Worm (Caenorhabditis elegans) whole organism, L2 larva: ENCODE data around the gene sex-1.

Experiments
- C34F6.9 ChIP-seq: fragments of 150-350 bp; optimal IDR thresholded peaks from 2 replicates; lab custom pipeline; 2014; ENCODE audit warnings: missing biosample characterization, missing genetic modification characterization
- F13H6.1 ChIP-seq: sonication (generic microtip); optimal IDR thresholded peaks from 2 replicates; lab custom pipeline; 2016; ENCODE audit warnings: missing genetic modification characterization, missing compliant biosample characterization
- R02D3.7 ChIP-seq: fragments of 150-350 bp; optimal IDR thresholded peaks from 2 replicates; lab custom pipeline; 2014; ENCODE audit warnings: missing biosample characterization, missing genetic modification characterization
- Y55F3AM.14 ChIP-seq: fragments of 200-800 bp; sonication (Bioruptor generic); optimal IDR thresholded peaks from 2 replicates; lab custom pipeline; 2018; ENCODE audit warnings: mild to moderate bottlenecking, missing genetic modification characterization, missing compliant biosample characterization
- alr-1 ChIP-seq: fragments of 150-350 bp; optimal IDR thresholded peaks from 2 replicates; lab custom pipeline; 2014; ENCODE audit warnings: missing biosample characterization, missing genetic modification characterization
- blmp-1 ChIP-seq: sonication (generic microtip); optimal IDR thresholded peaks from 2 replicates; lab custom pipeline; 2017; ENCODE audit warnings: missing genetic modification characterization, mild to moderate bottlenecking, missing compliant biosample characterization, antibody characterized with exemption, moderate library complexity; ENCODE audit not compliant: insufficient read depth
- crh-2 ChIP-seq: sonication (generic microtip); optimal IDR thresholded peaks from 2 replicates; lab custom pipeline; 2017; ENCODE audit warnings: missing biosample characterization, missing genetic modification characterization
- egl-27 ChIP-seq: sonication (generic microtip); optimal IDR thresholded peaks from 3 replicates; lab custom pipeline; 2017; ENCODE audit warnings: missing biosample characterization, missing genetic modification reagents, missing genetic modification characterization
- elt-1 ChIP-seq: fragments of 150-350 bp; optimal IDR thresholded peaks from 2 replicates; lab custom pipeline; 2014; ENCODE audit warnings: missing biosample characterization, missing genetic modification characterization
- fos-1 ChIP-seq: fragments of 150-350 bp; optimal IDR thresholded peaks from 2 replicates; lab custom pipeline; 2014; ENCODE audit warnings: missing biosample characterization, missing genetic modification characterization
- gmeb-1 ChIP-seq: fragments of 150-350 bp; optimal IDR thresholded peaks from 2 replicates; lab custom pipeline; 2014; ENCODE audit warnings: missing biosample characterization, missing genetic modification characterization
- lin-11 ChIP-seq: fragments of 150-350 bp; sonication (generic microtip); optimal IDR thresholded peaks from 2 replicates; lab custom pipeline; 2014; ENCODE audit warnings: missing biosample characterization, missing genetic modification characterization, inconsistent platforms, mixed read lengths
- lin-39 ChIP-seq: fragments of 150-350 bp; optimal IDR thresholded peaks from 2 replicates; lab custom pipeline; 2014; ENCODE audit warnings: missing biosample characterization, missing genetic modification reagents, missing genetic modification characterization
- mbf-1 ChIP-seq: sonication (generic microtip); optimal IDR thresholded peaks from 2 replicates; lab custom pipeline; 2017; ENCODE audit warnings: missing biosample characterization, missing genetic modification characterization
- mdl-1 ChIP-seq, 2 experiments: fragments of 150-350 bp in 1 of 2; sonication (generic microtip) in 1 of 2; optimal IDR thresholded peaks; 2 replicates each; lab custom pipeline; 2017; ENCODE audit warnings: missing biosample characterization in 2 of 2, missing genetic modification characterization in 2 of 2
- nhr-10 ChIP-seq: sonication (generic microtip); optimal IDR thresholded peaks from 2 replicates; lab custom pipeline; 2017; ENCODE audit warnings: missing biosample characterization, missing genetic modification characterization
- nhr-129 ChIP-seq: fragments of 150-350 bp; optimal IDR thresholded peaks from 2 replicates; lab custom pipeline; 2014; ENCODE audit warnings: missing biosample characterization, missing genetic modification characterization
- nhr-21 ChIP-seq: fragments of 150-350 bp; optimal IDR thresholded peaks from 2 replicates; lab custom pipeline; 2014; ENCODE audit warnings: missing biosample characterization, missing genetic modification characterization
- nhr-23 ChIP-seq: fragments of 150-350 bp; optimal IDR thresholded peaks from 2 replicates; lab custom pipeline; 2014; ENCODE audit warnings: missing biosample characterization, missing genetic modification reagents, missing genetic modification characterization
- nhr-237 ChIP-seq: fragments of 150-350 bp; optimal IDR thresholded peaks from 2 replicates; lab custom pipeline; 2014; ENCODE audit warnings: missing biosample characterization, missing genetic modification characterization
- nhr-25 ChIP-seq: fragments of 150-350 bp; sonication (generic microtip); optimal IDR thresholded peaks from 3 replicates; lab custom pipeline; 2014; ENCODE audit warnings: missing biosample characterization, missing genetic modification characterization
- nhr-6 ChIP-seq: fragments of 150-350 bp; optimal IDR thresholded peaks from 2 replicates; lab custom pipeline; 2014; ENCODE audit warnings: missing biosample characterization, missing genetic modification characterization
- nhr-77 ChIP-seq: fragments of 150-350 bp; optimal IDR thresholded peaks from 2 replicates; lab custom pipeline; 2014; ENCODE audit warnings: missing biosample characterization, missing genetic modification characterization
- peb-1 ChIP-seq: fragments of 150-350 bp; optimal IDR thresholded peaks from 2 replicates; lab custom pipeline; 2014; ENCODE audit warnings: missing biosample characterization, missing genetic modification characterization
- skn-1 ChIP-seq: sonication (generic microtip); optimal IDR thresholded peaks from 2 replicates; lab custom pipeline; 2017; ENCODE audit warnings: missing biosample characterization, missing genetic modification characterization
- sma-3 ChIP-seq: sonication (generic microtip); optimal IDR thresholded peaks from 2 replicates; lab custom pipeline; 2016; ENCODE audit warnings: missing genetic modification reagents, missing genetic modification characterization, missing compliant biosample characterization
- sma-9 ChIP-seq, 2 experiments: fragments of 150-350 bp in 1 of 2; sonication (generic microtip) in 1 of 2; optimal IDR thresholded peaks; 2 replicates each; lab custom pipeline; 2014 to 2016; ENCODE audit warnings: missing genetic modification characterization in 2 of 2, mild to moderate bottlenecking in 1 of 2, missing biosample characterization in 1 of 2, missing compliant biosample characterization in 1 of 2, missing genetic modification reagents in 1 of 2, moderate library complexity in 1 of 2
- unc-55 ChIP-seq: fragments of 150-350 bp; sonication (generic microtip); optimal IDR thresholded peaks from 3 replicates; lab custom pipeline; 2014; ENCODE audit warnings: missing biosample characterization, missing genetic modification reagents, missing genetic modification characterization
- unc-62 ChIP-seq: fragments of 150-350 bp; optimal IDR thresholded peaks from 2 replicates; lab custom pipeline; 2014; ENCODE audit warnings: missing biosample characterization, missing genetic modification reagents, missing genetic modification characterization
- ztf-11 ChIP-seq: sonication (generic microtip); optimal IDR thresholded peaks from 2 replicates; lab custom pipeline; 2017; ENCODE audit warnings: missing biosample characterization, missing genetic modification characterization
- ztf-4 ChIP-seq: fragments of 150-350 bp; optimal IDR thresholded peaks from 2 replicates; lab custom pipeline; 2014; ENCODE audit warnings: missing biosample characterization, missing genetic modification characterization

sex-1 gene

ce11 chrX:10218779-10219178 is 13.6 kb upstream of the sex-1 start, which contains the start of gene F44A6.5 (continued):
- TF ChIP-seq ztf-11 (tag; lab: Kevin White, UChicago), result no peak
- TF ChIP-seq mdl-1 (tag; optimal IDR thresholded peaks at IDR 0.05; lab: Kevin White, UChicago), result peak in 1 of 2 experiments; percentile 42
- TF ChIP-seq blmp-1 (tag; lab: Kevin White, UChicago), result no peak
- TF ChIP-seq sma-9 (GFP tag; optimal IDR thresholded peaks at IDR 0.05; lab: Kevin White, UChicago), result peak; percentile 69
- no peak for TF ChIP-seq sma-9 (tag; optimal IDR thresholded peaks at IDR 0.05; lab: Kevin White, UChicago)
- peak; percentile 56 for TF ChIP-seq nhr-129
- TF ChIP-seq nhr-25 (tag; lab: Kevin White, UChicago), result peak; percentile 79
- no peak for TF ChIP-seq nhr-237 (tag; lab: Kevin White, UChicago)

- TF ChIP-seq nhr-10 (tag; lab: Kevin White, UChicago) (no peak), sma-9 (GFP tag; optimal IDR thresholded peaks at IDR 0.05; lab: Kevin White, UChicago) (peak; percentile 5), sma-9 (tag; optimal IDR thresholded peaks at IDR 0.05; lab: Kevin White, UChicago) (no peak), elt-1 (tag; lab: Kevin White, UChicago) (no peak)
Observed at ce11 chrX:10216857-10217256, 11.6 kb upstream of the sex-1 start.

- TF ChIP-seq crh-2 (tag; lab: Kevin White, UChicago) (peak; percentile 44), unc-55 (peak; percentile 37), unc-62 (GFP tag; lab: Kevin White, UChicago) (no peak), gmeb-1 (tag; lab: Kevin White, UChicago) (no peak), nhr-21 (tag; lab: Kevin White, UChicago) (no peak), fos-1 (tag; lab: Kevin White, UChicago) (peak; percentile 36)
Observed at ce11 chrX:10216344-10216743, 11.1 kb upstream of the sex-1 start.

- TF ChIP-seq unc-55 (peak; percentile 45), unc-62 (GFP tag; lab: Kevin White, UChicago) (no peak), skn-1 (tag; lab: Kevin White, UChicago) (no peak), blmp-1 (tag; lab: Kevin White, UChicago) (peak; percentile 44)
Observed at ce11 chrX:10215429-10215828, 10.2 kb upstream of the sex-1 start, which contains the start of gene F44A6.4. Gene F44A6.4, minus strand, starts transcription at chrX:10215495.

- TF ChIP-seq C34F6.9 (tag; lab: Kevin White, UChicago) (no peak), egl-27 (no peak), nhr-77 (no peak), ztf-4 (tag; lab: Kevin White, UChicago) (no peak), lin-11 (tag; lab: Kevin White, UChicago) (no peak), R02D3.7 (tag; lab: Kevin White, UChicago) (no peak), unc-55 (no peak), mdl-1 (tag; optimal IDR thresholded peaks at IDR 0.05; lab: Kevin White, UChicago) (no peak), nhr-10 (tag; lab: Kevin White, UChicago) (no peak), elt-1 (tag; lab: Kevin White, UChicago) (no peak), nhr-23 (tag; lab: Kevin White, UChicago) (no peak), sma-3 (GFP tag; lab: Kevin White, UChicago) (no peak), Y55F3AM.14 (no peak), crh-2 (tag; lab: Kevin White, UChicago) (no peak), mbf-1 (tag; lab: Kevin White, UChicago) (no peak), alr-1 (no peak)
Observed at ce11 chrX:10212469-10212868, 7.2 kb upstream of the sex-1 start, which contains the start of gene F44A6.3. Gene F44A6.3, plus strand, starts transcription at chrX:10212769.

ce11 chrX:10208481-10208880 is 3.3 kb upstream of the sex-1 start:
- TF ChIP-seq F13H6.1 (tag; lab: Kevin White, UChicago) (no peak), nhr-6 (tag; lab: Kevin White, UChicago) (no peak), nhr-77 (no peak), fos-1 (tag; lab: Kevin White, UChicago) (peak; percentile 2), nhr-21 (tag; lab: Kevin White, UChicago) (no peak)
- TF ChIP-seq, all 48 proteins: peak for 1

ce11 chrX:10206008-10206407 is 787 bp upstream of the sex-1 start:
- TF ChIP-seq lin-39 (tag; lab: Kevin White, UChicago) (no peak), peb-1 (tag; lab: Kevin White, UChicago) (no peak), unc-62 (GFP tag; lab: Kevin White, UChicago) (no peak), crh-2 (tag; lab: Kevin White, UChicago) (no peak), ztf-11 (tag; lab: Kevin White, UChicago) (no peak), gmeb-1 (tag; lab: Kevin White, UChicago) (no peak), blmp-1 (tag; lab: Kevin White, UChicago) (no peak)
